Worm (Caenorhabditis elegans) whole organism, late embryonic: Measurements from ENCODE around the gene ttc-36.

Experiments
- C38D4.7 ChIP-seq: fragments of 200-800 bp; sonication (Bioruptor generic); optimal IDR thresholded peaks from 2 replicates; lab custom pipeline; 2018; ENCODE audit warnings: mild to moderate bottlenecking, missing genetic modification characterization, moderate library complexity, missing compliant biosample characterization
- ama-1 ChIP-seq: fragments of 150-350 bp; optimal IDR thresholded peaks from 2 replicates; lab custom pipeline; 2014
- ceh-9 ChIP-seq: sonication (generic microtip); optimal IDR thresholded peaks from 2 replicates; lab custom pipeline; 2016; ENCODE audit warnings: mild to moderate bottlenecking, missing genetic modification characterization, inconsistent platforms, missing compliant biosample characterization
- dve-1 ChIP-seq: sonication (generic microtip); optimal IDR thresholded peaks from 2 replicates; lab custom pipeline; 2017; ENCODE audit warnings: antibody characterized with exemption, mild to moderate bottlenecking, missing genetic modification characterization, missing compliant biosample characterization
- elt-2 ChIP-seq: sonication (generic microtip); optimal IDR thresholded peaks from 2 replicates; lab custom pipeline; 2016; ENCODE audit warnings: missing genetic modification reagents, missing genetic modification characterization, missing compliant biosample characterization
- sox-2 ChIP-seq: fragments of 200-800 bp; sonication (Bioruptor generic); IDR thresholded peaks from 2 replicates; pipeline ENCODE4 v1.3.6; 2022; ENCODE audit warnings: missing genetic modification reagents, missing genetic modification characterization, missing compliant biosample characterization

DNA sequence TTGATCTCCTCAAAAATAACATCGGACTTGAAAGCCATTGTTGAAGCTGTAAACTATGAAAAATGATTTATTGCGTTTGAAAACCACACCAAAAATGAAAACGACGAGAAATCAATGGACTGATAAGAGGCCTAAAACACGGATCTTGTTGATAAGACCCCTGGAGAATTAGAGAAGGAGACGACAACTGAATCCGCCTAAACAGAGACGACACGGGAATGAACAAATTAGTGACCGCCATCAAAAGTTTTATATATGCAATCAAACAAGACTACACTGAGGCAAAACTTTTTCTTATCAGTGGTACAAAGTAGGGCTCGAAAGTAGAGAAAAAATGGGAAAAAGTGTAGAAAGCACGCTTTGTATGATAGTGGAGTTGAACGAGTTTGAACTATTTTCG, 28.9 kb upstream of the ttc-36 start, which contains the start of gene nlt-1:
- TF ChIP-seq elt-2 (tag; lab: Kevin White, UChicago) (peak; percentile 90), ama-1 (no peak), dve-1 (no peak), C38D4.7 (GFP tag; lab: Kevin White, UChicago) (no peak), sox-2 (no peak), ceh-9 (no peak)
